Worm (Caenorhabditis elegans) whole organism, L1 larva: ENCODE measurements around the gene dnj-7.

Experiments used
- C16A3.4 ChIP-seq: fragments of 150-350 bp; optimal IDR thresholded peaks from 2 replicates; lab custom pipeline; 2014; ENCODE audit warnings: missing biosample characterization, missing genetic modification characterization
- C34B4.2 ChIP-seq: sonication (generic microtip); optimal IDR thresholded peaks from 2 replicates; lab custom pipeline; 2017; ENCODE audit warnings: mild to moderate bottlenecking, missing genetic modification characterization, missing compliant biosample characterization
- alr-1 ChIP-seq: fragments of 200-800 bp; sonication (Bioruptor generic); optimal IDR thresholded peaks from 2 replicates; lab custom pipeline; 2018; ENCODE audit warnings: borderline replicate concordance, mild to moderate bottlenecking, missing genetic modification characterization, missing compliant biosample characterization
- ama-1 ChIP-seq: fragments of 150-350 bp; optimal IDR thresholded peaks from 2 replicates; lab custom pipeline; 2014
- ceh-8 ChIP-seq: fragments of 200-800 bp; sonication (Bioruptor generic); optimal IDR thresholded peaks from 2 replicates; lab custom pipeline; 2018; ENCODE audit warnings: mild to moderate bottlenecking, missing genetic modification characterization, moderate library complexity, missing compliant biosample characterization
- ceh-82 ChIP-seq, 3 experiments: fragments of 150-350 bp in 1 of 3; sonication (generic microtip) in 2 of 3; optimal IDR thresholded peaks; 2 replicates each; lab custom pipeline; 2014 to 2017; ENCODE audit warnings: missing biosample characterization in 3 of 3, missing genetic modification characterization in 3 of 3
- ceh-90 ChIP-seq: sonication (generic microtip); optimal IDR thresholded peaks from 2 replicates; lab custom pipeline; 2016; ENCODE audit warnings: missing genetic modification characterization, missing compliant biosample characterization
- ces-1 ChIP-seq: fragments of 150-350 bp; optimal IDR thresholded peaks from 2 replicates; lab custom pipeline; 2014; ENCODE audit warnings: missing biosample characterization, missing genetic modification reagents, missing genetic modification characterization
- dpl-1 ChIP-seq, 3 experiments: fragments of 150-350 bp in 2 of 3; sonication (generic microtip) in 1 of 3; optimal IDR thresholded peaks; 2 replicates each; lab custom pipeline; 2014 to 2017; ENCODE audit warnings: missing biosample characterization in 3 of 3, missing genetic modification characterization in 3 of 3, missing genetic modification reagents in 3 of 3
- dsc-1 ChIP-seq: sonication (generic microtip); optimal IDR thresholded peaks from 2 replicates; lab custom pipeline; 2016; ENCODE audit warnings: mild to moderate bottlenecking, missing genetic modification characterization, missing compliant biosample characterization
- efl-1 ChIP-seq, 4 experiments: fragments of 150-350 bp; optimal IDR thresholded peaks in 3 of 4; peaks in 1 of 4; 1 replicate in 1 of 4; 2 replicates in 3 of 4; lab custom pipeline; 2014; ENCODE audit warnings: missing biosample characterization in 2 of 4, missing genetic modification characterization in 2 of 4, missing genetic modification reagents in 2 of 4
- efl-3 ChIP-seq: fragments of 200-800 bp; sonication (Bioruptor generic); optimal IDR thresholded peaks from 2 replicates; lab custom pipeline; 2018; ENCODE audit warnings: mild to moderate bottlenecking, missing genetic modification characterization, missing compliant biosample characterization
- egl-13 ChIP-seq: sonication (generic microtip); optimal IDR thresholded peaks from 2 replicates; lab custom pipeline; 2016; ENCODE audit warnings: missing genotype, missing genetic modification reagents, missing genetic modification characterization, missing compliant biosample characterization
- elt-2 ChIP-seq: sonication (generic microtip); optimal IDR thresholded peaks from 2 replicates; lab custom pipeline; 2016; ENCODE audit warnings: missing genetic modification characterization, mild to moderate bottlenecking, inconsistent platforms, missing compliant biosample characterization, missing genetic modification reagents
- elt-3 ChIP-seq, 6 experiments: fragments of 150-350 bp in 1 of 6; sonication (generic microtip); optimal IDR thresholded peaks; 2 replicates each; lab custom pipeline; 2017 to 2018; ENCODE audit warnings: missing biosample characterization in 6 of 6, missing genetic modification characterization in 6 of 6, inconsistent platforms in 1 of 6
- ets-5 ChIP-seq: fragments of 200-800 bp; sonication (Bioruptor generic); IDR thresholded peaks from 2 replicates; pipeline ENCODE4 v1.3.6; 2022; ENCODE audit warnings: missing genetic modification characterization, missing compliant biosample characterization
- fkh-10 ChIP-seq: sonication (generic microtip); optimal IDR thresholded peaks from 2 replicates; lab custom pipeline; 2017; ENCODE audit warnings: missing biosample characterization, missing genetic modification reagents, missing genetic modification characterization
- hlh-17 ChIP-seq: fragments of 200-800 bp; sonication (Bioruptor generic); optimal IDR thresholded peaks from 2 replicates; lab custom pipeline; 2018; ENCODE audit warnings: missing genetic modification characterization, mild to moderate bottlenecking, missing compliant biosample characterization, moderate library complexity, borderline replicate concordance
- irx-1 ChIP-seq: sonication (generic microtip); optimal IDR thresholded peaks from 2 replicates; lab custom pipeline; 2016; ENCODE audit warnings: missing genetic modification characterization, missing compliant biosample characterization
- lin-35 ChIP-seq, 2 experiments: fragments of 150-350 bp; optimal IDR thresholded peaks; 2 replicates each; lab custom pipeline; 2014; ENCODE audit warnings: missing biosample characterization in 2 of 2, missing genetic modification characterization in 2 of 2, missing genetic modification reagents in 2 of 2
- lir-3 ChIP-seq: sonication (generic microtip); optimal IDR thresholded peaks from 2 replicates; lab custom pipeline; 2016; ENCODE audit warnings: mild to moderate bottlenecking, missing genetic modification characterization, moderate library complexity, missing compliant biosample characterization; ENCODE audit not compliant: poor library complexity
- mdl-1 ChIP-seq, 2 experiments: fragments of 150-350 bp; optimal IDR thresholded peaks; 2 replicates each; lab custom pipeline; 2014 to 2017; ENCODE audit warnings: missing biosample characterization in 2 of 2, missing genetic modification characterization in 2 of 2, inconsistent platforms in 1 of 2
- mef-2 ChIP-seq: fragments of 150-350 bp; optimal IDR thresholded peaks from 2 replicates; lab custom pipeline; 2014; ENCODE audit warnings: missing biosample characterization, missing genetic modification characterization
- nhr-19 ChIP-seq: fragments of 200-800 bp; sonication (Bioruptor generic); conservative IDR thresholded peaks from 2 replicates; pipeline ENCODE4 v1.3.6; 2022; ENCODE audit warnings: missing genetic modification characterization, missing compliant biosample characterization
- nhr-20 ChIP-seq: sonication (generic microtip); optimal IDR thresholded peaks from 2 replicates; lab custom pipeline; 2016; ENCODE audit warnings: mild to moderate bottlenecking, missing genetic modification characterization, missing compliant biosample characterization
- nhr-237 ChIP-seq: fragments of 150-350 bp; optimal IDR thresholded peaks from 2 replicates; lab custom pipeline; 2014; ENCODE audit warnings: missing biosample characterization, missing genetic modification characterization
- nhr-71 ChIP-seq: sonication (generic microtip); optimal IDR thresholded peaks from 2 replicates; lab custom pipeline; 2016; ENCODE audit warnings: mild to moderate bottlenecking, missing genetic modification characterization, moderate library complexity, missing compliant biosample characterization
- nhr-77 ChIP-seq: fragments of 150-350 bp; optimal IDR thresholded peaks from 2 replicates; lab custom pipeline; 2014; ENCODE audit warnings: missing biosample characterization, missing genetic modification characterization
- nhr-90 ChIP-seq: sonication (generic microtip); optimal IDR thresholded peaks from 2 replicates; lab custom pipeline; 2016; ENCODE audit warnings: mild to moderate bottlenecking, missing genetic modification characterization, missing compliant biosample characterization; ENCODE audit not compliant: poor library complexity
- rnt-1 ChIP-seq: sonication (generic microtip); optimal IDR thresholded peaks from 2 replicates; lab custom pipeline; 2016; ENCODE audit warnings: mild to moderate bottlenecking, missing genetic modification characterization, moderate library complexity, missing compliant biosample characterization
- sptf-1 ChIP-seq: fragments of 150-350 bp; optimal IDR thresholded peaks from 2 replicates; lab custom pipeline; 2014; ENCODE audit warnings: missing biosample characterization, missing genetic modification characterization
- unc-130 ChIP-seq: fragments of 150-350 bp; optimal IDR thresholded peaks from 2 replicates; lab custom pipeline; 2017; ENCODE audit warnings: missing biosample characterization, missing genetic modification characterization, inconsistent platforms
- zag-1 ChIP-seq: fragments of 150-350 bp; optimal IDR thresholded peaks from 2 replicates; lab custom pipeline; 2014; ENCODE audit warnings: missing biosample characterization, missing genetic modification characterization
- zip-4 ChIP-seq: fragments of 200-800 bp; sonication (Bioruptor generic); optimal IDR thresholded peaks from 2 replicates; lab custom pipeline; 2018; ENCODE audit warnings: mild to moderate bottlenecking, missing genetic modification characterization, moderate library complexity, missing compliant biosample characterization

The dnj-7 gene

ce11 chrX:7199831-7200414 lies 5.6 kb downstream of the dnj-7 start, which contains the start of gene C55B6.1:
TSS of gene C55B6.1 (plus strand) at chrX:7200364.
- TF ChIP-seq unc-130 (tag; lab: Kevin White, UChicago) (no peak), ets-5 (no peak), lir-3 (tag; lab: Kevin White, UChicago) (no peak), C34B4.2 (tag; lab: Kevin White, UChicago) (no peak), zag-1 (no peak), dsc-1 (tag; lab: Kevin White, UChicago) (no peak), fkh-10 (GFP tag; lab: Kevin White, UChicago) (no peak)

ce11 chrX:7200475-7200874 lies 6.1 kb downstream of the dnj-7 start:
- TF ChIP-seq nhr-237 (tag; lab: Kevin White, UChicago) (no peak), nhr-19 (GFP tag; lab: Robert Waterston, UW) (peak; percentile 30), lin-35 (GFP tag; optimal IDR thresholded peaks at IDR 0.05; lab: Kevin White, UChicago) (peak in 1 of 2 experiments; percentile 30), elt-2 (tag; lab: Kevin White, UChicago) (peak; percentile 93), nhr-20 (peak; percentile 6), nhr-90 (tag; lab: Kevin White, UChicago) (no peak), rnt-1 (tag; lab: Kevin White, UChicago) (peak; percentile 13), mdl-1 (tag; optimal IDR thresholded peaks at IDR 0.05; lab: Kevin White, UChicago) (peak in 1 of 2 experiments; percentile 13), nhr-71 (peak; percentile 46)

DNA sequence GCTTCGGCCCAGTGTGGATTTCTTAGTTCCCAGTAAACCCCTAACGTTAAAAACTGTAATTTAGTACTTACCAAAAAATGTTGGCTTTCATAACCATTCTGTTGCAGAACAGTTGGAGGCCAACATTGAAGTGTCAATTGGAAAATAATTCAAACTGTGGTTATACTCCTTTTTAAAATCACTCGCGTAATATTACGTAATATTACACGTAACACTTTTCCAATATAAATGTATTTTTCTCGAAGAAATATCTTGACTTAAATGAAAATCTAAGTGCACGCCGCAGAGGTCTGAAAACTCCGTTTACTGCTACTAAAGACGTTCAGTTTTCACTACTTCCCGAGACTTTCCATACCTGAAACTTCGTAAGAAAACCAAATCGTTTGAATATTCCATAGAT lies 9.8 kb downstream of the dnj-7 start:
- TF ChIP-seq hlh-17 (no peak), C16A3.4 (tag; lab: Kevin White, UChicago) (no peak), efl-1 (optimal IDR thresholded peaks at IDR 0.05; lab: Kevin White, UChicago) (no peak), efl-1 (GFP tag; optimal IDR thresholded peaks at IDR 0.05 in 1 of 2; lab: Kevin White, UChicago) (peak in 1 of 2 experiments; percentile 26)

ce11 chrX:7205195-7205594 lies 10.8 kb downstream of the dnj-7 start, which contains the start of gene C55B6.5:
TSS of gene C55B6.5 (minus strand) at chrX:7205295.
- no peak for TF ChIP-seq ama-1 (lab: Kevin White, UChicago)
- TF ChIP-seq dpl-1 (GFP tag; optimal IDR thresholded peaks at IDR 0.05; lab: Kevin White, UChicago): no peak
- no peak for TF ChIP-seq efl-3 (GFP tag; lab: Kevin White, UChicago)
- no peak for TF ChIP-seq mef-2 (tag; lab: Kevin White, UChicago)
- TF ChIP-seq alr-1 (tag; lab: Kevin White, UChicago): no peak
- no peak for TF ChIP-seq nhr-77 (tag; lab: Kevin White, UChicago)
- TF ChIP-seq C34B4.2 (tag; lab: Kevin White, UChicago): no peak
- TF ChIP-seq irx-1 (tag; lab: Kevin White, UChicago): no peak
- TF ChIP-seq elt-3 (tag; optimal IDR thresholded peaks at IDR 0.05; lab: Kevin White, UChicago): no peak
- no peak for TF ChIP-seq zip-4
- TF ChIP-seq ceh-8 (GFP tag; lab: Kevin White, UChicago): no peak
- no peak for TF ChIP-seq ces-1 (GFP tag; lab: Kevin White, UChicago)
- TF ChIP-seq ceh-90 (tag; lab: Kevin White, UChicago): no peak
- TF ChIP-seq sptf-1 (tag; lab: Kevin White, UChicago): no peak
- TF ChIP-seq egl-13 (tag; lab: Kevin White, UChicago): no peak
- no peak for TF ChIP-seq C16A3.4 (tag; lab: Kevin White, UChicago)
- TF ChIP-seq ceh-82 (tag; optimal IDR thresholded peaks at IDR 0.05; lab: Kevin White, UChicago): no peak
